Fruit fly (Drosophila melanogaster) whole organism, prepupa: Measurements from ENCODE around the gene plh.
A peak's percentile ranks its signal among the peaks of the same experiment; 100 is the strongest.

Experiments used
- CG10669 ChIP-seq: fragments of 200-800 bp; sonication (Bioruptor generic); optimal IDR thresholded peaks from 3 replicates; lab custom pipeline; 2018; ENCODE audit warnings: missing biosample characterization, mild to moderate bottlenecking, missing genetic modification characterization, moderate library complexity
- CG11294 ChIP-seq: fragments of 200-800 bp; sonication (Bioruptor generic); IDR thresholded peaks from 2 replicates; pipeline ENCODE4 v1.3.6; 2022; ENCODE audit warnings: missing biosample characterization, missing genetic modification characterization
- CG11762 ChIP-seq: fragments of 200-800 bp; sonication (Bioruptor generic); optimal IDR thresholded peaks from 3 replicates; lab custom pipeline; 2016; ENCODE audit warnings: missing biosample characterization, missing genetic modification characterization; ENCODE audit not compliant: insufficient read depth
- CG11902 ChIP-seq: fragments of 200-800 bp; sonication (Bioruptor generic); optimal IDR thresholded peaks from 3 replicates; lab custom pipeline; 2016; ENCODE audit warnings: missing biosample characterization, missing genetic modification characterization
- CG15336 ChIP-seq: fragments of 200-800 bp; sonication (Bioruptor generic); IDR thresholded peaks from 2 replicates; pipeline ENCODE4 v1.3.6; 2022; ENCODE audit warnings: missing biosample characterization, missing genetic modification characterization
- CG16779 ChIP-seq: fragments of 200-800 bp; sonication (Bioruptor generic); optimal IDR thresholded peaks from 3 replicates; lab custom pipeline; 2017; ENCODE audit warnings: missing biosample characterization, mild to moderate bottlenecking, missing genetic modification characterization
- CG3032 ChIP-seq: fragments of 200-800 bp; optimal IDR thresholded peaks from 2 replicates; lab custom pipeline; 2019; ENCODE audit warnings: missing biosample characterization, mild to moderate bottlenecking, missing genetic modification characterization, moderate library complexity
- CG31627 ChIP-seq: fragments of 200-800 bp; sonication (Bioruptor generic); optimal IDR thresholded peaks from 3 replicates; lab custom pipeline; 2016; ENCODE audit warnings: missing biosample characterization, missing genetic modification characterization
- CG32006 ChIP-seq: fragments of 200-800 bp; sonication (Bioruptor generic); optimal IDR thresholded peaks from 3 replicates; lab custom pipeline; 2017; ENCODE audit warnings: missing biosample characterization, mild to moderate bottlenecking, missing genetic modification characterization
- CG34406 ChIP-seq: fragments of 200-800 bp; sonication (Bioruptor generic); optimal IDR thresholded peaks from 3 replicates; lab custom pipeline; 2016; ENCODE audit warnings: missing biosample characterization, missing genetic modification characterization
- CG6163 ChIP-seq: fragments of 200-800 bp; sonication (Bioruptor generic); IDR thresholded peaks from 3 replicates; pipeline ENCODE4 v1.3.6; 2022; ENCODE audit warnings: missing biosample characterization, missing genetic modification characterization
- CG6276 ChIP-seq: fragments of 200-800 bp; sonication (Bioruptor generic); optimal IDR thresholded peaks from 2 replicates; lab custom pipeline; 2017; ENCODE audit warnings: missing biosample characterization, mild to moderate bottlenecking, missing genetic modification characterization
- CG6792 ChIP-seq: fragments of 200-800 bp; sonication (Bioruptor generic); optimal IDR thresholded peaks from 3 replicates; lab custom pipeline; 2016; ENCODE audit warnings: missing biosample characterization, missing genetic modification characterization
- CG7368 ChIP-seq: fragments of 200-800 bp; sonication (Bioruptor generic); optimal IDR thresholded peaks from 3 replicates; lab custom pipeline; 2016; ENCODE audit warnings: missing biosample characterization, missing genetic modification characterization
- CG8119 ChIP-seq: fragments of 200-800 bp; sonication (Bioruptor generic); IDR thresholded peaks from 3 replicates; pipeline ENCODE4 v1.3.6; 2022; ENCODE audit warnings: missing biosample characterization, missing genetic modification characterization
- CG8319 ChIP-seq: fragments of 200-800 bp; sonication (Bioruptor generic); optimal IDR thresholded peaks from 3 replicates; lab custom pipeline; 2016; ENCODE audit warnings: missing biosample characterization, missing genetic modification characterization
- CG8632 ChIP-seq: fragments of 200-800 bp; sonication (Bioruptor generic); optimal IDR thresholded peaks from 3 replicates; lab custom pipeline; 2016; ENCODE audit warnings: missing biosample characterization, missing genetic modification characterization
- CG9139 ChIP-seq: fragments of 200-800 bp; sonication (Bioruptor generic); optimal IDR thresholded peaks from 3 replicates; lab custom pipeline; 2017; ENCODE audit warnings: missing biosample characterization, mild to moderate bottlenecking, missing genetic modification characterization
- Eip75B ChIP-seq: fragments of 200-800 bp; sonication (Bioruptor generic); optimal IDR thresholded peaks from 3 replicates; lab custom pipeline; 2016; ENCODE audit warnings: missing biosample characterization, missing genetic modification characterization
- Eip78C ChIP-seq: fragments of 200-800 bp; sonication (Bioruptor generic); peaks from one replicate; lab custom pipeline; 2016; ENCODE audit warnings: missing biosample characterization, missing genetic modification characterization
- Eip93F ChIP-seq: fragments of 200-800 bp; sonication (Bioruptor generic); optimal IDR thresholded peaks from 2 replicates; lab custom pipeline; 2016; ENCODE audit warnings: missing biosample characterization, mild to moderate bottlenecking, missing genetic modification characterization
- Ets21C ChIP-seq: fragments of 200-800 bp; sonication (Bioruptor generic); optimal IDR thresholded peaks from 3 replicates; lab custom pipeline; 2016; ENCODE audit warnings: missing biosample characterization, missing genetic modification characterization
- Ets96B ChIP-seq: fragments of 200-800 bp; optimal IDR thresholded peaks from 2 replicates; lab custom pipeline; 2019; ENCODE audit warnings: missing biosample characterization, mild to moderate bottlenecking, missing genetic modification characterization, moderate library complexity
- Gug ChIP-seq: fragments of 200-800 bp; sonication (Bioruptor generic); IDR thresholded peaks from 2 replicates; pipeline ENCODE4 v1.3.6; 2022; ENCODE audit warnings: missing biosample characterization, missing genetic modification characterization
- Hr38 ChIP-seq: sonication (Bioruptor generic); optimal IDR thresholded peaks from 2 replicates; lab custom pipeline; 2016; ENCODE audit warnings: missing biosample characterization, missing genetic modification characterization
- Hr39 ChIP-seq: fragments of 200-800 bp; sonication (Bioruptor generic); optimal IDR thresholded peaks from 2 replicates; lab custom pipeline; 2016; ENCODE audit warnings: missing biosample characterization, missing genetic modification characterization
- Hr4 ChIP-seq: fragments of 200-800 bp; sonication (Bioruptor generic); optimal IDR thresholded peaks from 3 replicates; lab custom pipeline; 2016; ENCODE audit warnings: missing biosample characterization, missing genetic modification characterization
- Lpt ChIP-seq: fragments of 200-800 bp; sonication (Bioruptor generic); optimal IDR thresholded peaks from 3 replicates; lab custom pipeline; 2016; ENCODE audit warnings: missing biosample characterization, missing genetic modification characterization
- Met ChIP-seq: fragments of 200-800 bp; sonication (Bioruptor generic); optimal IDR thresholded peaks from 3 replicates; lab custom pipeline; 2016; ENCODE audit warnings: missing biosample characterization, missing genetic modification characterization
- OdsH ChIP-seq: fragments of 200-800 bp; sonication (Bioruptor generic); optimal IDR thresholded peaks from 3 replicates; lab custom pipeline; 2016; ENCODE audit warnings: missing biosample characterization, missing genetic modification characterization
- Smox ChIP-seq: fragments of 200-800 bp; sonication (Bioruptor generic); optimal IDR thresholded peaks from 3 replicates; lab custom pipeline; 2016; ENCODE audit warnings: missing biosample characterization, missing genetic modification characterization
- Sox14 ChIP-seq: fragments of 200-800 bp; sonication (Bioruptor generic); optimal IDR thresholded peaks from 3 replicates; lab custom pipeline; 2016; ENCODE audit warnings: missing biosample characterization, missing genetic modification characterization
- Sox15 ChIP-seq: fragments of 200-800 bp; sonication (Bioruptor generic); optimal IDR thresholded peaks from 3 replicates; lab custom pipeline; 2016; ENCODE audit warnings: missing biosample characterization, missing genetic modification characterization
- achi ChIP-seq: fragments of 200-800 bp; sonication (Bioruptor generic); optimal IDR thresholded peaks from 3 replicates; lab custom pipeline; 2016; ENCODE audit warnings: missing biosample characterization, missing genetic modification characterization
- acj6 ChIP-seq: fragments of 200-800 bp; sonication (Bioruptor generic); optimal IDR thresholded peaks from 3 replicates; lab custom pipeline; 2016; ENCODE audit warnings: missing biosample characterization, missing genetic modification characterization
- cyc ChIP-seq: fragments of 200-800 bp; sonication (Bioruptor generic); optimal IDR thresholded peaks from 3 replicates; lab custom pipeline; 2016; ENCODE audit warnings: missing biosample characterization, missing genetic modification characterization
- dac ChIP-seq: fragments of 200-800 bp; sonication (Bioruptor generic); optimal IDR thresholded peaks from 2 replicates; lab custom pipeline; 2017; ENCODE audit warnings: missing biosample characterization, mild to moderate bottlenecking, missing genetic modification characterization
- dsx ChIP-seq: fragments of 200-800 bp; optimal IDR thresholded peaks from 3 replicates; lab custom pipeline; 2019; ENCODE audit warnings: missing biosample characterization, mild to moderate bottlenecking, missing genetic modification characterization, moderate library complexity; ENCODE audit not compliant: poor library complexity, severe bottlenecking
- eg ChIP-seq: fragments of 200-800 bp; sonication (Bioruptor generic); IDR thresholded peaks from 3 replicates; pipeline ENCODE4 v1.3.6; 2022; ENCODE audit warnings: missing biosample characterization, missing genetic modification characterization
- esn ChIP-seq: fragments of 200-800 bp; sonication (Bioruptor generic); optimal IDR thresholded peaks from 2 replicates; lab custom pipeline; 2016; ENCODE audit warnings: missing biosample characterization, mild to moderate bottlenecking, missing genetic modification characterization, moderate library complexity
- fd59A ChIP-seq: fragments of 200-800 bp; sonication (Bioruptor generic); optimal IDR thresholded peaks from 2 replicates; lab custom pipeline; 2017; ENCODE audit warnings: missing biosample characterization, mild to moderate bottlenecking, missing genetic modification characterization, missing genetic modification reagents
- fd85E ChIP-seq: fragments of 200-800 bp; sonication (Bioruptor generic); optimal IDR thresholded peaks from 3 replicates; lab custom pipeline; 2016; ENCODE audit warnings: missing biosample characterization, missing genetic modification characterization
- fkh ChIP-seq: fragments of 200-800 bp; sonication (Bioruptor generic); optimal IDR thresholded peaks from 3 replicates; lab custom pipeline; 2017; ENCODE audit warnings: missing biosample characterization, mild to moderate bottlenecking, missing genetic modification characterization, moderate library complexity
- lz ChIP-seq: fragments of 200-800 bp; sonication (Bioruptor generic); optimal IDR thresholded peaks from 3 replicates; lab custom pipeline; 2016; ENCODE audit warnings: missing biosample characterization, missing genetic modification characterization
- net ChIP-seq: fragments of 200-800 bp; sonication (Bioruptor generic); optimal IDR thresholded peaks from 3 replicates; lab custom pipeline; 2016; ENCODE audit warnings: missing biosample characterization, missing genetic modification characterization
- pdm3 ChIP-seq: fragments of 200-800 bp; sonication (Bioruptor generic); optimal IDR thresholded peaks from 3 replicates; lab custom pipeline; 2016; ENCODE audit warnings: missing biosample characterization, missing genetic modification characterization
- salr ChIP-seq, 2 experiments: fragments of 200-800 bp; sonication (Bioruptor generic); optimal IDR thresholded peaks; 3 replicates each; lab custom pipeline; 2016 to 2018; ENCODE audit warnings: missing biosample characterization in 2 of 2, missing genetic modification characterization in 2 of 2, mild to moderate bottlenecking in 1 of 2
- spab ChIP-seq: fragments of 200-800 bp; sonication (Bioruptor generic); optimal IDR thresholded peaks from 2 replicates; lab custom pipeline; 2017; ENCODE audit warnings: missing biosample characterization, mild to moderate bottlenecking, missing genetic modification characterization, missing genetic modification reagents
- ss ChIP-seq, 2 experiments: fragments of 200-800 bp; sonication (Bioruptor generic); optimal IDR thresholded peaks; 2 replicates in 1 of 2; 3 replicates in 1 of 2; lab custom pipeline; 2017 to 2018; ENCODE audit warnings: mild to moderate bottlenecking in 2 of 2, missing biosample characterization in 2 of 2, missing genetic modification characterization in 2 of 2, moderate library complexity in 1 of 2
- svp ChIP-seq: fragments of 200-800 bp; sonication (Bioruptor generic); peaks from one replicate; lab custom pipeline; 2016; ENCODE audit warnings: missing biosample characterization, missing genetic modification characterization
- topi ChIP-seq: fragments of 200-800 bp; sonication (Bioruptor generic); optimal IDR thresholded peaks from 3 replicates; lab custom pipeline; 2016; ENCODE audit warnings: missing biosample characterization, missing genetic modification characterization
- vri ChIP-seq: fragments of 200-800 bp; sonication (Bioruptor generic); optimal IDR thresholded peaks from 3 replicates; lab custom pipeline; 2016; ENCODE audit warnings: missing biosample characterization, mild to moderate bottlenecking, missing genetic modification characterization

plh gene

DNA sequence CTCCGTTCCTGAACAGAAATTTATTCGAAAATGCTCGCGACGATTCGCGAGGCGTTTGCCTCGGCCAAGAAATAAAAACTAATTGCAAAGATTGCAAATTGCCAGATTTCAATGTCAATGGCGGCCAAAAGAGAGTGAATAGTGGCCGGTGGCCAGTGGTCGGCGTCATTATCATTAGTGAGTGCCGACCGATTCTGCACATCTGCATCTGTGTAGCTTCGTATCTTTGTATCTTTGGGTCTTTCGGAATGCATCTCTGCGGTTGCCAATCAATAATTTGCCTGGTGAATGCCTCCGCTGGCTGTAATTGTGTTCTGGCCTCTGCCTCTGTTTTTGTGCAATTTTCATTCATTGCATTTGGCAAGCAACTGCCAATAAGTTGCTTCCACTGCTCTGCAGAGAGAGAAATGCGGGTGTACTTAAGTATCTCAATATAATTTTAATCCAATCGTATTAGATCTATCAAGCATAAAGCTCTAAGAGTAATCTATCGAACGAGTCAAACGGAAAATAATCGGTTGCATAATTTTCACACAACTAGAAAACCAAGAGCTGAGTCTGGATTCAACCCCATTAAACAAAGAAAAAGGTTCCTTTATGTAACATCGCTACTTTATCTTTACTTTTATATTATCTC is at the start of gene plh:
plh (minus strand) TSS at position 51 of the 637 bp plus-strand sequence.
- 0 out of 3 replicates have a peak, but pooled peaks have one; percentile 21 for TF ChIP-seq CG8119 (GFP tag; lab: Robert Waterston, UW)
- no peak for TF ChIP-seq esn (GFP tag; lab: Kevin White, UChicago)
- TF ChIP-seq CG7368 (GFP tag; lab: Kevin White, UChicago): no peak
- no peak for TF ChIP-seq CG16779 (tag; lab: Kevin White, UChicago)
- no peak for TF ChIP-seq achi
- no peak for TF ChIP-seq Met (GFP tag; lab: Kevin White, UChicago)
- no peak for TF ChIP-seq pdm3 (GFP tag; lab: Kevin White, UChicago)
- no peak for TF ChIP-seq salr (GFP tag; optimal IDR thresholded peaks at IDR 0.05; lab: Kevin White, UChicago)
- TF ChIP-seq spab: no peak
- no peak for TF ChIP-seq CG31627 (GFP tag; lab: Kevin White, UChicago)
- no peak for TF ChIP-seq OdsH (GFP tag; lab: Kevin White, UChicago)
- no peak for TF ChIP-seq vri (GFP tag; lab: Kevin White, UChicago)
- peak; percentile 59 for TF ChIP-seq Eip78C (GFP tag; lab: Kevin White, UChicago)
- no peak for TF ChIP-seq Eip93F
- TF ChIP-seq CG11902 (GFP tag; lab: Kevin White, UChicago): no peak
- no peak for TF ChIP-seq fkh (GFP tag; lab: Kevin White, UChicago)
- no peak for TF ChIP-seq CG15336 (GFP tag; lab: Robert Waterston, UW)
- TF ChIP-seq net (GFP tag; lab: Kevin White, UChicago): no peak
- no peak for TF ChIP-seq CG6792
- TF ChIP-seq dsx (GFP tag; lab: Kevin White, UChicago): no peak
- TF ChIP-seq svp (GFP tag; lab: Kevin White, UChicago): peak; percentile 65
- TF ChIP-seq Hr39 (GFP tag; lab: Kevin White, UChicago): no peak
- 0 out of 2 replicates have a peak, but pooled peaks have one; percentile 15 for TF ChIP-seq Gug (GFP tag; lab: Robert Waterston, UW)
- TF ChIP-seq ss (GFP tag; optimal IDR thresholded peaks at IDR 0.05; lab: Kevin White, UChicago): no peak
- TF ChIP-seq CG34406 (GFP tag; lab: Kevin White, UChicago): no peak
- no peak for TF ChIP-seq CG8319
- no peak for TF ChIP-seq Smox (GFP tag; lab: Kevin White, UChicago)
- TF ChIP-seq topi (GFP tag; lab: Kevin White, UChicago): no peak
- no peak for TF ChIP-seq Ets96B (tag; lab: Kevin White, UChicago)
- TF ChIP-seq eg (GFP tag; lab: Robert Waterston, UW): peak; percentile 42; the same call in 2 of the 3 replicates
- TF ChIP-seq fd85E (GFP tag; lab: Kevin White, UChicago): no peak
- no peak for TF ChIP-seq cyc (GFP tag; lab: Kevin White, UChicago)
- no peak for TF ChIP-seq acj6 (GFP tag; lab: Kevin White, UChicago)
- no peak for TF ChIP-seq Hr4 (GFP tag; lab: Kevin White, UChicago)
- TF ChIP-seq Eip75B: no peak
- no peak for TF ChIP-seq Ets21C (GFP tag; lab: Kevin White, UChicago)
- TF ChIP-seq CG11762 (GFP tag; lab: Kevin White, UChicago): no peak
- no peak for TF ChIP-seq CG10669 (GFP tag; lab: Kevin White, UChicago)
- TF ChIP-seq lz (GFP tag; lab: Kevin White, UChicago): no peak
- no peak for TF ChIP-seq CG3032 (tag; lab: Kevin White, UChicago)
- TF ChIP-seq Hr38: no peak
- TF ChIP-seq CG6276 (GFP tag; lab: Kevin White, UChicago): no peak
- TF ChIP-seq dac (GFP tag; lab: Kevin White, UChicago): no peak
- no peak for TF ChIP-seq Sox15 (GFP tag; lab: Kevin White, UChicago)
- TF ChIP-seq CG9139 (GFP tag; lab: Kevin White, UChicago): no peak
- TF ChIP-seq CG32006: peak; percentile 44
- TF ChIP-seq CG8632 (GFP tag; lab: Kevin White, UChicago): no peak
- TF ChIP-seq CG11294 (GFP tag; lab: Robert Waterston, UW): 0 out of 2 replicates have a peak, but pooled peaks have one; percentile 30
- no peak for TF ChIP-seq CG6163 (GFP tag; lab: Robert Waterston, UW)
- TF ChIP-seq Sox14 (GFP tag; lab: Kevin White, UChicago): no peak
- no peak for TF ChIP-seq fd59A (GFP tag; lab: Kevin White, UChicago)
- no peak for TF ChIP-seq Lpt
